Worm (Caenorhabditis elegans) whole organism, early embryonic: ENCODE results near the gene let-767.

Experiments used
- F13C5.2 ChIP-seq: sonication (generic microtip); optimal IDR thresholded peaks from 2 replicates; lab custom pipeline; 2017; ENCODE audit warnings: mild to moderate bottlenecking, missing genetic modification characterization, inconsistent platforms, missing compliant biosample characterization
- ama-1 ChIP-seq: fragments of 150-350 bp; optimal IDR thresholded peaks from 2 replicates; lab custom pipeline; 2014
- ceh-13 ChIP-seq: fragments of 200-800 bp; sonication (Bioruptor generic); optimal IDR thresholded peaks from 2 replicates; lab custom pipeline; 2018; ENCODE audit warnings: mild to moderate bottlenecking, missing genetic modification characterization, missing compliant biosample characterization
- scrt-1 ChIP-seq: fragments of 200-800 bp; sonication (Bioruptor generic); IDR thresholded peaks from 2 replicates; pipeline ENCODE4 v1.3.6; 2022; ENCODE audit warnings: missing genetic modification characterization, missing compliant biosample characterization
- tbx-11 ChIP-seq: fragments of 200-800 bp; sonication (Bioruptor generic); IDR thresholded peaks from 2 replicates; pipeline ENCODE4 v1.3.6; 2022; ENCODE audit warnings: missing genetic modification characterization, missing compliant biosample characterization
- tra-4 ChIP-seq: sonication (generic microtip); optimal IDR thresholded peaks from 2 replicates; lab custom pipeline; 2017; ENCODE audit warnings: missing genetic modification characterization, missing compliant biosample characterization

DNA sequence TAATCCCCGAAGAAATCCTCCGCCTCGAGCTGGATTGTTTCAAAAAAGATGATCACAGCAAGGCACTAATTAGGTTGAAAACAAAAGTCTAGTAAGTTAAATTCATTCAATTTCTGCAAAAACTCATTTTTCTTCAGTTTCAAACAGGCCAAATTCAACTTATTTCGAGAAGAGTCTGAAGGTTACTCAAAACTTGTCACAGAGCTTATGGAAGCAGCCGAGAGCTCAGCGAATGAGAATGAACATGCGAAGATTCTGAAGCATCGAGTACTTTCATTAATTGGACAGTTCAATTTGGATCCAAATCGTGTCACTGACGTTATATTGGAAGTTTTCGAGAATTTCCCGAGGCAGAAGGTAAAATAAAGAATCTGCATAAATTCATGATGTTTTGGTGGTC is 28.8 kb upstream of the let-767 start:
- no peak for TF ChIP-seq ama-1 (lab: Kevin White, UChicago)
- TF ChIP-seq scrt-1 (GFP tag; lab: Robert Waterston, UW): no peak
- TF ChIP-seq tbx-11 (GFP tag; lab: Robert Waterston, UW): no peak
- TF ChIP-seq tra-4 (tag; lab: Kevin White, UChicago): no peak
- TF ChIP-seq F13C5.2: no peak
- no peak for TF ChIP-seq ceh-13 (GFP tag; lab: Kevin White, UChicago)
